Worm (Caenorhabditis elegans) whole organism, L2 larva: ENCODE data around the gene sbp-1.

Experiments
- C34F6.9 ChIP-seq: fragments of 150-350 bp; optimal IDR thresholded peaks from 2 replicates; lab custom pipeline; 2014; ENCODE audit warnings: missing biosample characterization, missing genetic modification characterization
- F13H6.1 ChIP-seq: sonication (generic microtip); optimal IDR thresholded peaks from 2 replicates; lab custom pipeline; 2016; ENCODE audit warnings: missing genetic modification characterization, missing compliant biosample characterization
- R02D3.7 ChIP-seq: fragments of 150-350 bp; optimal IDR thresholded peaks from 2 replicates; lab custom pipeline; 2014; ENCODE audit warnings: missing biosample characterization, missing genetic modification characterization
- Y55F3AM.14 ChIP-seq: fragments of 200-800 bp; sonication (Bioruptor generic); optimal IDR thresholded peaks from 2 replicates; lab custom pipeline; 2018; ENCODE audit warnings: mild to moderate bottlenecking, missing genetic modification characterization, missing compliant biosample characterization
- alr-1 ChIP-seq: fragments of 150-350 bp; optimal IDR thresholded peaks from 2 replicates; lab custom pipeline; 2014; ENCODE audit warnings: missing biosample characterization, missing genetic modification characterization
- blmp-1 ChIP-seq: sonication (generic microtip); optimal IDR thresholded peaks from 2 replicates; lab custom pipeline; 2017; ENCODE audit warnings: missing genetic modification characterization, mild to moderate bottlenecking, missing compliant biosample characterization, antibody characterized with exemption, moderate library complexity; ENCODE audit not compliant: insufficient read depth
- ceh-82 ChIP-seq: fragments of 150-350 bp; optimal IDR thresholded peaks from 2 replicates; lab custom pipeline; 2014; ENCODE audit warnings: missing biosample characterization, missing genetic modification characterization
- crh-2 ChIP-seq: sonication (generic microtip); optimal IDR thresholded peaks from 2 replicates; lab custom pipeline; 2017; ENCODE audit warnings: missing biosample characterization, missing genetic modification characterization
- dmd-4 ChIP-seq: sonication (generic microtip); optimal IDR thresholded peaks from 2 replicates; lab custom pipeline; 2017; ENCODE audit warnings: missing biosample characterization, missing genetic modification characterization
- egl-27 ChIP-seq: sonication (generic microtip); optimal IDR thresholded peaks from 3 replicates; lab custom pipeline; 2017; ENCODE audit warnings: missing biosample characterization, missing genetic modification reagents, missing genetic modification characterization
- elt-1 ChIP-seq: fragments of 150-350 bp; optimal IDR thresholded peaks from 2 replicates; lab custom pipeline; 2014; ENCODE audit warnings: missing biosample characterization, missing genetic modification characterization
- elt-3 ChIP-seq: sonication (generic microtip); optimal IDR thresholded peaks from 2 replicates; lab custom pipeline; 2017; ENCODE audit warnings: missing biosample characterization, missing genetic modification characterization
- fos-1 ChIP-seq: fragments of 150-350 bp; optimal IDR thresholded peaks from 2 replicates; lab custom pipeline; 2014; ENCODE audit warnings: missing biosample characterization, missing genetic modification characterization
- gmeb-1 ChIP-seq: fragments of 150-350 bp; optimal IDR thresholded peaks from 2 replicates; lab custom pipeline; 2014; ENCODE audit warnings: missing biosample characterization, missing genetic modification characterization
- lin-11 ChIP-seq: fragments of 150-350 bp; sonication (generic microtip); optimal IDR thresholded peaks from 2 replicates; lab custom pipeline; 2014; ENCODE audit warnings: missing biosample characterization, missing genetic modification characterization, inconsistent platforms, mixed read lengths
- lin-39 ChIP-seq: fragments of 150-350 bp; optimal IDR thresholded peaks from 2 replicates; lab custom pipeline; 2014; ENCODE audit warnings: missing biosample characterization, missing genetic modification reagents, missing genetic modification characterization
- lsy-2 ChIP-seq, 2 experiments: fragments of 150-350 bp in 1 of 2; sonication (generic microtip) in 1 of 2; optimal IDR thresholded peaks; 2 replicates each; lab custom pipeline; 2014 to 2017; ENCODE audit warnings: missing biosample characterization in 2 of 2, missing genetic modification characterization in 2 of 2
- mab-5 ChIP-seq: fragments of 150-350 bp; optimal IDR thresholded peaks from 2 replicates; lab custom pipeline; 2014; ENCODE audit warnings: missing biosample characterization, missing genetic modification characterization
- mdl-1 ChIP-seq, 2 experiments: fragments of 150-350 bp in 1 of 2; sonication (generic microtip) in 1 of 2; optimal IDR thresholded peaks; 2 replicates each; lab custom pipeline; 2017; ENCODE audit warnings: missing biosample characterization in 2 of 2, missing genetic modification characterization in 2 of 2
- nhr-11 ChIP-seq: fragments of 150-350 bp; optimal IDR thresholded peaks from 2 replicates; lab custom pipeline; 2014; ENCODE audit warnings: missing biosample characterization, missing genetic modification characterization
- nhr-129 ChIP-seq: fragments of 150-350 bp; optimal IDR thresholded peaks from 2 replicates; lab custom pipeline; 2014; ENCODE audit warnings: missing biosample characterization, missing genetic modification characterization
- nhr-237 ChIP-seq: fragments of 150-350 bp; optimal IDR thresholded peaks from 2 replicates; lab custom pipeline; 2014; ENCODE audit warnings: missing biosample characterization, missing genetic modification characterization
- nhr-77 ChIP-seq: fragments of 150-350 bp; optimal IDR thresholded peaks from 2 replicates; lab custom pipeline; 2014; ENCODE audit warnings: missing biosample characterization, missing genetic modification characterization
- peb-1 ChIP-seq: fragments of 150-350 bp; optimal IDR thresholded peaks from 2 replicates; lab custom pipeline; 2014; ENCODE audit warnings: missing biosample characterization, missing genetic modification characterization
- skn-1 ChIP-seq: sonication (generic microtip); optimal IDR thresholded peaks from 2 replicates; lab custom pipeline; 2017; ENCODE audit warnings: missing biosample characterization, missing genetic modification characterization
- sma-9 ChIP-seq, 2 experiments: fragments of 150-350 bp in 1 of 2; sonication (generic microtip) in 1 of 2; optimal IDR thresholded peaks; 2 replicates each; lab custom pipeline; 2014 to 2016; ENCODE audit warnings: missing genetic modification characterization in 2 of 2, mild to moderate bottlenecking in 1 of 2, missing biosample characterization in 1 of 2, missing compliant biosample characterization in 1 of 2, missing genetic modification reagents in 1 of 2, moderate library complexity in 1 of 2
- snpc-4 ChIP-seq: fragments of 150-350 bp; optimal IDR thresholded peaks from 2 replicates; lab custom pipeline; 2014; ENCODE audit warnings: missing biosample characterization, missing genetic modification characterization
- unc-39 ChIP-seq: fragments of 150-350 bp; optimal IDR thresholded peaks from 2 replicates; lab custom pipeline; 2014; ENCODE audit warnings: missing biosample characterization, missing genetic modification characterization
- unc-55 ChIP-seq: fragments of 150-350 bp; sonication (generic microtip); optimal IDR thresholded peaks from 3 replicates; lab custom pipeline; 2014; ENCODE audit warnings: missing biosample characterization, missing genetic modification reagents, missing genetic modification characterization
- ztf-1 ChIP-seq: fragments of 200-800 bp; sonication (Bioruptor generic); conservative IDR thresholded peaks from 2 replicates; pipeline ENCODE4 v1.3.6; 2022; ENCODE audit warnings: missing genetic modification characterization, missing compliant biosample characterization
- ztf-4 ChIP-seq: fragments of 150-350 bp; optimal IDR thresholded peaks from 2 replicates; lab custom pipeline; 2014; ENCODE audit warnings: missing biosample characterization, missing genetic modification characterization

The sbp-1 gene

ce11 chrIII:11442556-11442955 is at the start of gene sbp-1:
sbp-1 (minus strand) TSS chrIII:11442566.
- TF ChIP-seq fos-1, result peak; percentile 55
- TF ChIP-seq nhr-77 (tag; lab: Kevin White, UChicago), result no peak
- TF ChIP-seq, all 48 proteins: peak for 1

ce11 chrIII:11490221-11490620 is 47.9 kb upstream of the sbp-1 start:
- TF ChIP-seq lin-11 (no peak), fos-1 (no peak), unc-39 (tag; lab: Kevin White, UChicago) (no peak), lsy-2 (tag; optimal IDR thresholded peaks at IDR 0.05; lab: Kevin White, UChicago) (no peak), F13H6.1 (no peak), sma-9 (GFP tag; optimal IDR thresholded peaks at IDR 0.05; lab: Kevin White, UChicago) (no peak), sma-9 (tag; optimal IDR thresholded peaks at IDR 0.05; lab: Kevin White, UChicago) (no peak), unc-55 (GFP tag; lab: Kevin White, UChicago) (no peak)

DNA sequence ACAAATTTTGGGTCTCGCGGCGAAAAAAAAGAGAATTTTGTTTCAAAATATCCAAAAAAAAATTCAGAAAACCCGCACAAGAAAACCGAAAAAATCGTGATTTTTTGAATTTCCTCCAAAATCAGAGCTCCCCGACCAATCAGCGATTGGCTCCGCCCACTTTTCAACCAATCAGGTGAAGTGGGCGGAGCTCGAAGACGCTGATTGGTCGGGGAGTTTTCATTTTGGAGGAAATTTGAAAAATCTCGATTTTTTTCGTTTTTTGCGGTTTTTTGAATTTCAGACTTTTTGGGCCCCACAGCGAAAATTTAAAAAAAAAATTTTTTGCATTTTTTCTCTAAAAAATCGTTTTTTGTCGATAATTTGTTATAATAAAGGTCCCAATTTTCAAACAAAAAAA is 47.2 kb upstream of the sbp-1 start:
- TF ChIP-seq snpc-4 (tag; lab: Kevin White, UChicago), result no peak
- no peak for TF ChIP-seq crh-2 (tag; lab: Kevin White, UChicago)
- TF ChIP-seq elt-1, result no peak
- no peak for TF ChIP-seq skn-1 (tag; lab: Kevin White, UChicago)
- TF ChIP-seq Y55F3AM.14 (GFP tag; lab: Kevin White, UChicago), result no peak
- no peak for TF ChIP-seq gmeb-1 (tag; lab: Kevin White, UChicago)

DNA sequence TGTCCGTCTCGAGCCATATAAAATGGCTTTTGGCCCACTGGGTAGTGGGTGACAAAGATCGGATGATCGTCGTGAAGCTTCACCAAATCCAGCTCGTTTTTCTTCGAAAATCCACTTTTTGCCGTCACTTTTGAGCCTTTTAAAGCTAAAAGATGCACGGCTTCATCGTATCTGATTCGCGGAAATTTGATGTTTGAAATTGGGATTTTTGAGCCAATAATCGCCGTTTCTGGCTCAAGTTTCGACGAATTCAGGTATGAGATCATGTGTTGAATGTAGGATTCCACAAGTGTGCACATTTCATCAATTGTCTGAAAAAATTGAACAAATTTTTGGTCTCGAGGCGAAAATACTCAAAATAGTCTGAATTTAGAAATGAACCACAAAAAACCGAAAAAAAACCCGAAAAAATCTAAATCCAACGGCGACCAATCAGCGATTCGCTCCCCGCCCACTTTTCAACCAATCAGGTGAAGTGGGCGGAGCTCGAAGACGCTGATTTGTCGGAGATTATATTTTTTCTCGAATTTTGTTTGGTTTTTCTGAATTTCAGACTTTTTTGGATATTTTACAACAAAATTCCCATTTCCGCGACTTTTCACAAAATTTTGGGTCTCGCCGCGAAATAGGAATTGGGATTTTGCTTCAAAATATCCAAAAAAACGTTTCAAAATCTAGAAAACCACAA is 46.4 kb upstream of the sbp-1 start:
- TF ChIP-seq Y55F3AM.14 (GFP tag; lab: Kevin White, UChicago), result no peak
- no peak for TF ChIP-seq gmeb-1 (tag; lab: Kevin White, UChicago)
- no peak for TF ChIP-seq elt-3 (tag; lab: Kevin White, UChicago)
- TF ChIP-seq ceh-82 (tag; lab: Kevin White, UChicago), result no peak
- TF ChIP-seq nhr-11 (tag; lab: Kevin White, UChicago), result no peak
- TF ChIP-seq lin-11, result no peak
- TF ChIP-seq lin-39, result no peak
- TF ChIP-seq lsy-2 (tag; optimal IDR thresholded peaks at IDR 0.05; lab: Kevin White, UChicago), result no peak
- no peak for TF ChIP-seq peb-1 (tag; lab: Kevin White, UChicago)
- no peak for TF ChIP-seq fos-1
- no peak for TF ChIP-seq alr-1 (tag; lab: Kevin White, UChicago)

DNA sequence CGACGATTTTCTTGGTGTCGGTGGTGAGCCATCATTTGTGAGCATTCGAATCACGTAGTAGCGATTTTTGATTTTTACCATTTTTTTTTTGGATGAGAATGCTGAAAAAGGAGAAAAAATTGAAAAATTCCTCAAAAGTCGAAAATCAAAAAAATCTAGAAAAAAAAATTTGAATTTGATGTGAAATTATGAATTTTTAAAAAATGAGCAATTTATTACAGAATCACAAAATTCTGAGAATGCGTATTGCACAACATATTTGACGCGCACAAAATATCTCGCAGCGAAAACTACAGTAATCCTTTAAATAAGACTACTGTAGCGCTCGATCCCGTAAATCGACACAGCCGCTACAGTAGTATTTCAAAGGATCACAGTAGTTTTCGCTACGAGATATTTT is 44.9 kb upstream of the sbp-1 start, which contains the start of gene popl-5:
Gene popl-5 (minus strand): TSS at position 101 of the 400 bp plus-strand sequence.
- no peak for TF ChIP-seq C34F6.9 (tag; lab: Kevin White, UChicago)
- no peak for TF ChIP-seq unc-39 (tag; lab: Kevin White, UChicago)
- TF ChIP-seq F13H6.1, result no peak
- TF ChIP-seq snpc-4 (tag; lab: Kevin White, UChicago), result no peak
- no peak for TF ChIP-seq egl-27 (tag; lab: Kevin White, UChicago)
- no peak for TF ChIP-seq dmd-4
- no peak for TF ChIP-seq blmp-1 (tag; lab: Kevin White, UChicago)
- no peak for TF ChIP-seq lin-11
- no peak for TF ChIP-seq nhr-11 (tag; lab: Kevin White, UChicago)
- no peak for TF ChIP-seq lsy-2 (tag; optimal IDR thresholded peaks at IDR 0.05; lab: Kevin White, UChicago)
- TF ChIP-seq R02D3.7, result no peak
- TF ChIP-seq mab-5, result no peak

ce11 chrIII:11484139-11484590 is 41.8 kb upstream of the sbp-1 start, which contains the start of gene fbxa-220:
fbxa-220 (minus strand) TSS chrIII:11484189.
- TF ChIP-seq nhr-237 (no peak), elt-1 (no peak), C34F6.9 (tag; lab: Kevin White, UChicago) (no peak), nhr-129 (no peak), unc-55 (GFP tag; lab: Kevin White, UChicago) (no peak), mdl-1 (tag; optimal IDR thresholded peaks at IDR 0.05; lab: Kevin White, UChicago) (no peak), blmp-1 (tag; lab: Kevin White, UChicago) (no peak), F13H6.1 (no peak), mab-5 (no peak), ztf-1 (GFP tag; lab: Robert Waterston, UW) (no peak), ztf-4 (no peak), nhr-77 (tag; lab: Kevin White, UChicago) (no peak), lsy-2 (tag; optimal IDR thresholded peaks at IDR 0.05; lab: Kevin White, UChicago) (no peak), lin-11 (no peak)
